Fruit fly (Drosophila melanogaster): ENCODE measurements around the gene CG5614.

DNA sequence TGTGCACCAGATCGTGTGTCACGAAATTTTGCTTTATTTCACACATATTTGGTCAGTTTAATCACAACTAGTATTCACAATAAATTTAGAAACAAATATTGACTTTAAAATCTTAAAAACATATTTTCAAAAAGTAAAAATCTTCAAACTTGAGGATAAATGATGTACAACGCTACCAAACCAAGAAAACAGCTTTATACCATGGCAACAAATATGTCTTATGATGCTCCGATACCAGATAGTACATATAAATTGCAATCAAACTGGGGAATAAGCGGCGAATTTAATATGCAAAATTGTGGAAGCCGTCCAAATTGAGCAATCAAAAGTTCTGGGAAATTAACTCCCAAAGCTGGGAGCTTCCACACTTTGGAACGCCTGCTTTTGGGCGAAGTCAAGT lies 12.3 kb upstream of the CG5614 start, which contains the start of gene CG5623:
- TF ChIP-seq lola (GFP tag; optimal IDR thresholded peaks at IDR 0.05) (no peak), pan (optimal IDR thresholded peaks at IDR 0.05) (no peak)

All from whole organism, wandering third instar larva.